Worm (Caenorhabditis elegans) whole organism, young adult: ENCODE measurements around the gene mrpl-49.

Experiments used
- B0019.2 ChIP-seq: fragments of 200-800 bp; sonication (Bioruptor generic); conservative IDR thresholded peaks from 2 replicates; pipeline ENCODE4 v1.3.6; 2022; ENCODE audit warnings: missing genetic modification reagents, missing genetic modification characterization, missing compliant biosample characterization
- B0336.3 ChIP-seq: fragments of 200-800 bp; sonication (Bioruptor generic); IDR thresholded peaks from 2 replicates; pipeline ENCODE4 v1.3.6; 2022; ENCODE audit warnings: missing genetic modification characterization, missing compliant biosample characterization
- F37B4.10 ChIP-seq: fragments of 200-800 bp; sonication (Bioruptor generic); IDR thresholded peaks from 2 replicates; pipeline ENCODE4 v1.3.6; 2022; ENCODE audit warnings: missing genetic modification characterization, missing compliant biosample characterization
- Y53G8AR.9 ChIP-seq: fragments of 200-800 bp; sonication (Bioruptor generic); conservative IDR thresholded peaks from 2 replicates; pipeline ENCODE4 v1.3.6; 2022; ENCODE audit warnings: missing genetic modification reagents, missing genetic modification characterization, missing compliant biosample characterization
- Y67H2A.10 ChIP-seq: fragments of 200-800 bp; sonication (Bioruptor generic); conservative IDR thresholded peaks from 2 replicates; pipeline ENCODE4 v1.3.6; 2022; ENCODE audit warnings: missing genetic modification reagents, missing genetic modification characterization, missing compliant biosample characterization
- Y79H2A.3 ChIP-seq: fragments of 200-800 bp; sonication (Bioruptor generic); conservative IDR thresholded peaks from 2 replicates; pipeline ENCODE4 v1.3.6; 2022; ENCODE audit warnings: missing genetic modification reagents, missing genetic modification characterization, missing compliant biosample characterization
- Y95B8A.8 ChIP-seq: fragments of 200-800 bp; sonication (Bioruptor generic); IDR thresholded peaks from 2 replicates; pipeline ENCODE4 v1.3.6; 2022; ENCODE audit warnings: missing genetic modification reagents, missing genetic modification characterization, missing compliant biosample characterization
- aptf-2 ChIP-seq: fragments of 200-800 bp; sonication (Bioruptor generic); conservative IDR thresholded peaks from 2 replicates; pipeline ENCODE4 v1.3.6; 2022; ENCODE audit warnings: missing genetic modification reagents, missing genetic modification characterization, missing compliant biosample characterization
- atf-7 ChIP-seq: sonication (generic microtip); optimal IDR thresholded peaks from 2 replicates; lab custom pipeline; 2017; ENCODE audit warnings: mild to moderate bottlenecking, missing genetic modification characterization, missing compliant biosample characterization
- attf-3 ChIP-seq: fragments of 200-800 bp; sonication (Bioruptor generic); conservative IDR thresholded peaks from 2 replicates; pipeline ENCODE4 v1.3.6; 2022; ENCODE audit warnings: missing genetic modification reagents, missing genetic modification characterization, missing compliant biosample characterization
- attf-5 ChIP-seq: fragments of 200-800 bp; sonication (Bioruptor generic); optimal IDR thresholded peaks from 2 replicates; lab custom pipeline; 2018; ENCODE audit warnings: mild to moderate bottlenecking, missing genetic modification characterization, missing compliant biosample characterization
- attf-6 ChIP-seq: fragments of 200-800 bp; sonication (Bioruptor generic); IDR thresholded peaks from 2 replicates; pipeline ENCODE4 v1.3.6; 2022; ENCODE audit warnings: missing genetic modification reagents, missing genetic modification characterization, missing compliant biosample characterization
- die-1 ChIP-seq: sonication (generic microtip); optimal IDR thresholded peaks from 2 replicates; lab custom pipeline; 2016; ENCODE audit warnings: missing genotype, mild to moderate bottlenecking, missing genetic modification characterization, missing compliant biosample characterization
- efl-1 ChIP-seq: fragments of 150-350 bp; optimal IDR thresholded peaks from 2 replicates; lab custom pipeline; 2014; ENCODE audit warnings: missing biosample characterization, missing genetic modification reagents, missing genetic modification characterization
- egl-44 ChIP-seq: fragments of 200-800 bp; sonication (Bioruptor generic); IDR thresholded peaks from 2 replicates; pipeline ENCODE4 v1.3.6; 2022; ENCODE audit warnings: missing genetic modification reagents, missing genetic modification characterization, missing compliant biosample characterization
- egrh-3 ChIP-seq: fragments of 200-800 bp; sonication (Bioruptor generic); IDR thresholded peaks from 2 replicates; pipeline ENCODE4 v1.3.6; 2022; ENCODE audit warnings: missing genetic modification reagents, missing genetic modification characterization, missing compliant biosample characterization
- ets-4 ChIP-seq: fragments of 200-800 bp; sonication (Bioruptor generic); optimal IDR thresholded peaks from 2 replicates; lab custom pipeline; 2018; ENCODE audit warnings: mild to moderate bottlenecking, missing genetic modification characterization, missing compliant biosample characterization
- him-1 ChIP-seq: sonication (generic microtip); optimal IDR thresholded peaks from 2 replicates; lab custom pipeline; 2016; ENCODE audit warnings: missing genotype, missing genetic modification reagents, missing genetic modification characterization, missing compliant biosample characterization
- hmg-1.2 ChIP-seq: fragments of 200-800 bp; sonication (Bioruptor generic); IDR thresholded peaks from 2 replicates; pipeline ENCODE4 v1.3.6; 2022; ENCODE audit warnings: missing genetic modification reagents, missing genetic modification characterization, missing compliant biosample characterization
- hmg-20 ChIP-seq: fragments of 200-800 bp; sonication (Bioruptor generic); IDR thresholded peaks from 2 replicates; pipeline ENCODE4 v1.3.6; 2022; ENCODE audit warnings: missing genetic modification reagents, missing genetic modification characterization, missing compliant biosample characterization
- hsf-1 ChIP-seq: fragments of 200-800 bp; sonication (Bioruptor generic); IDR thresholded peaks from 2 replicates; pipeline ENCODE4 v1.3.6; 2022; ENCODE audit warnings: missing genetic modification reagents, missing genetic modification characterization, missing compliant biosample characterization
- lin-26 ChIP-seq: fragments of 200-800 bp; sonication (Bioruptor generic); IDR thresholded peaks from 2 replicates; pipeline ENCODE4 v1.3.6; 2022; ENCODE audit warnings: missing genetic modification reagents, missing genetic modification characterization, missing compliant biosample characterization
- lsy-27 ChIP-seq: sonication (generic microtip); optimal IDR thresholded peaks from 2 replicates; lab custom pipeline; 2017; ENCODE audit warnings: missing genetic modification characterization, mild to moderate bottlenecking, missing compliant biosample characterization, antibody characterized with exemption, missing genotype, borderline replicate concordance; ENCODE audit not compliant: insufficient read depth
- madf-3 ChIP-seq: fragments of 200-800 bp; sonication (Bioruptor generic); IDR thresholded peaks from 2 replicates; pipeline ENCODE4 v1.3.6; 2022; ENCODE audit warnings: missing genetic modification reagents, missing genetic modification characterization, missing compliant biosample characterization
- madf-8 ChIP-seq: fragments of 200-800 bp; sonication (Bioruptor generic); conservative IDR thresholded peaks from 2 replicates; pipeline ENCODE4 v1.3.6; 2022; ENCODE audit warnings: missing genetic modification reagents, missing genetic modification characterization, missing compliant biosample characterization
- nhr-80 ChIP-seq: sonication (generic microtip); optimal IDR thresholded peaks from 2 replicates; lab custom pipeline; 2016; ENCODE audit warnings: missing genetic modification characterization, missing compliant biosample characterization
- pbrm-1 ChIP-seq: fragments of 200-800 bp; sonication (Bioruptor generic); IDR thresholded peaks from 2 replicates; pipeline ENCODE4 v1.3.6; 2022; ENCODE audit warnings: missing genetic modification reagents, missing genetic modification characterization, missing compliant biosample characterization
- sdz-38 ChIP-seq: sonication (generic microtip); optimal IDR thresholded peaks from 2 replicates; lab custom pipeline; 2016; ENCODE audit warnings: missing genotype, missing genetic modification characterization, missing compliant biosample characterization
- sea-2 ChIP-seq: fragments of 200-800 bp; sonication (Bioruptor generic); IDR thresholded peaks from 2 replicates; pipeline ENCODE4 v1.3.6; 2022; ENCODE audit warnings: missing genetic modification characterization, missing compliant biosample characterization
- snpc-1.1 ChIP-seq: sonication (generic microtip); optimal IDR thresholded peaks from 2 replicates; lab custom pipeline; 2017; ENCODE audit warnings: missing genetic modification characterization, mild to moderate bottlenecking, missing compliant biosample characterization, antibody characterized with exemption, moderate library complexity, missing genotype, missing genetic modification reagents; ENCODE audit not compliant: insufficient read depth
- snpc-1.3 ChIP-seq: sonication (generic microtip); optimal IDR thresholded peaks from 2 replicates; lab custom pipeline; 2017; ENCODE audit warnings: missing genetic modification characterization, mild to moderate bottlenecking, missing compliant biosample characterization, antibody characterized with exemption, moderate library complexity, missing genotype, missing genetic modification reagents; ENCODE audit not compliant: insufficient read depth
- snpc-3.4 ChIP-seq: sonication (generic microtip); optimal IDR thresholded peaks from 2 replicates; lab custom pipeline; 2017; ENCODE audit warnings: missing genetic modification characterization, mild to moderate bottlenecking, missing compliant biosample characterization, antibody characterized with exemption, moderate library complexity, missing genotype, missing genetic modification reagents
- snpc-4 ChIP-seq, 5 experiments: fragments of 150-350 bp in 1 of 5; sonication (generic microtip) in 4 of 5; optimal IDR thresholded peaks; 2 replicates each; lab custom pipeline; 2014 to 2018; ENCODE audit warnings: missing genetic modification characterization in 5 of 5, missing biosample characterization in 3 of 5, antibody characterized with exemption in 2 of 5, mild to moderate bottlenecking in 2 of 5, missing compliant biosample characterization in 2 of 5, missing genotype in 2 of 5, moderate library complexity in 2 of 5, missing genetic modification reagents in 1 of 5
- unc-62 ChIP-seq: fragments of 150-350 bp; optimal IDR thresholded peaks from 2 replicates; lab custom pipeline; 2014; ENCODE audit warnings: missing biosample characterization, missing genetic modification reagents, missing genetic modification characterization
- ztf-26 ChIP-seq: sonication (generic microtip); optimal IDR thresholded peaks from 2 replicates; lab custom pipeline; 2017; ENCODE audit warnings: missing genetic modification characterization, missing compliant biosample characterization

Gene mrpl-49

ce11 chrV:12711999-12712398 lies 16.4 kb upstream of the mrpl-49 start, which contains the start of gene R11D1.3:
R11D1.3 (minus strand) TSS chrV:12712099.
- no peak for TF ChIP-seq madf-3 (GFP tag; lab: Robert Waterston, UW)
- no peak for TF ChIP-seq F37B4.10
- no peak for TF ChIP-seq snpc-1.1 (tag; lab: Kevin White, UChicago)
- TF ChIP-seq snpc-1.3 (tag; lab: Kevin White, UChicago): no peak

- TF ChIP-seq hmg-20: no peak
- no peak for TF ChIP-seq him-1 (tag; lab: Kevin White, UChicago)
- TF ChIP-seq pbrm-1 (GFP tag; lab: Robert Waterston, UW): no peak
- TF ChIP-seq, all 124 proteins: peak for 0
These were observed 14.3 kb upstream of the mrpl-49 start, which contains the start of gene R11D1.4 for ce11 chrV:12714120-12714519. R11D1.4 (minus strand) TSS chrV:12714220.

- TF ChIP-seq die-1 (tag; lab: Kevin White, UChicago): no peak
- TF ChIP-seq Y95B8A.8 (GFP tag; lab: Robert Waterston, UW): no peak
- no peak for TF ChIP-seq lin-26 (GFP tag; lab: Robert Waterston, UW)
- no peak for TF ChIP-seq attf-6 (GFP tag; lab: Robert Waterston, UW)
- no peak for TF ChIP-seq sea-2 (GFP tag; lab: Robert Waterston, UW)
- TF ChIP-seq lsy-27: no peak
- no peak for TF ChIP-seq ets-4 (GFP tag; lab: Kevin White, UChicago)
- TF ChIP-seq ztf-26 (tag; lab: Kevin White, UChicago): no peak
- TF ChIP-seq egrh-3 (GFP tag; lab: Robert Waterston, UW): no peak
- no peak for TF ChIP-seq efl-1
- TF ChIP-seq atf-7 (tag; lab: Kevin White, UChicago): no peak
These were observed 12.0 kb upstream of the mrpl-49 start, which contains the start of gene str-178 for ce11 chrV:12716447-12716846. str-178 (minus strand) TSS chrV:12716547.

- TF ChIP-seq attf-3 (GFP tag; lab: Robert Waterston, UW): no peak
These were observed 9.8 kb upstream of the mrpl-49 start, which contains the start of gene str-181 for ce11 chrV:12718622-12719021. str-181 (minus strand) TSS chrV:12718722.

ce11 chrV:12719713-12720112 lies 8.7 kb upstream of the mrpl-49 start, which contains the start of gene R11D1.7:
R11D1.7 (plus strand) TSS chrV:12720013.
- TF ChIP-seq Y79H2A.3: no peak
- TF ChIP-seq egl-44 (GFP tag; lab: Robert Waterston, UW): no peak
- TF ChIP-seq sea-2 (GFP tag; lab: Robert Waterston, UW): no peak
- TF ChIP-seq nhr-80 (tag; lab: Kevin White, UChicago): no peak
- no peak for TF ChIP-seq hmg-1.2 (GFP tag; lab: Robert Waterston, UW)
- TF ChIP-seq attf-6 (GFP tag; lab: Robert Waterston, UW): no peak
- TF ChIP-seq B0019.2 (GFP tag; lab: Robert Waterston, UW): no peak
- TF ChIP-seq snpc-3.4: no peak
- TF ChIP-seq sdz-38 (tag; lab: Kevin White, UChicago): no peak
- no peak for TF ChIP-seq aptf-2
- TF ChIP-seq Y53G8AR.9: no peak
- no peak for TF ChIP-seq madf-8 (GFP tag; lab: Robert Waterston, UW)
- TF ChIP-seq efl-1: no peak
- TF ChIP-seq snpc-4 (GFP tag; optimal IDR thresholded peaks at IDR 0.05; lab: Kevin White, UChicago): no peak
- no peak for TF ChIP-seq snpc-4 (tag; optimal IDR thresholded peaks at IDR 0.05; lab: Kevin White, UChicago)
- TF ChIP-seq atf-7 (tag; lab: Kevin White, UChicago): no peak
- TF ChIP-seq attf-5: no peak
- no peak for TF ChIP-seq B0336.3 (GFP tag; lab: Robert Waterston, UW)
- no peak for TF ChIP-seq unc-62
- TF ChIP-seq Y67H2A.10: no peak
- TF ChIP-seq hsf-1 (GFP tag; lab: Robert Waterston, UW): no peak
